ENCODE assay signal across 4 fruit fly cellular contexts in the genomic region with DNA sequence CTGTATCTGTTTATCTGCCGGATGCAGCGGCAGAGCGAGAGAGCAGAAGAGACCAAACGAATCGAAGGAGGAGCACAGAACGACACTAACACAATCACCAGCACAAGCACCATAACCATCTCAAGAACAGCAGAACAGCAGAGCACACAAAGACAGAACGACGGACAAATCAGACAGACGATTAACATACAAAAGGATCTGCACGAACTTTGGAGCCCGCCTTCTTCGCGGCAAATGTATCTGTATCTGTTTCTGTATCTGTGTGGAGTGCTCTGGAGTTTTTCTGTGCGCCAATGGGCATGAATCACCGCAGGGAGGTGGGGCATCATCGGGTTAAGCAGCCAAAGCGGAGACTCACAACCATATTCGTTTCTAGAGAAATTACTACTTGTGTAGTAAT.
TF ChIP-seq lines count a peak whose summit lies in the region.

No protein-coding gene starts in this region.

- TF ChIP-seq CTCF in whole organism, embryonic (GFP tag; optimal IDR thresholded peaks at IDR 0.05; lab: Kevin White, UChicago) = no peak

TF ChIP-seq in whole organism, embryonic, 481 proteins besides CTCF, POLR2A, EP300 and RAD21 (continues in another document):
- TF ChIP-seq nom (GFP tag; optimal IDR thresholded peaks at IDR 0.05; lab: Kevin White, UChicago) (peak; percentile 18), Nf-YB (GFP tag; optimal IDR thresholded peaks at IDR 0.05; lab: Kevin White, UChicago) (peak; percentile 94), Optix (GFP tag; IDR thresholded peaks at IDR 0.05; lab: Robert Waterston, UW) (no peak), CG7271 (tag; optimal IDR thresholded peaks at IDR 0.05; lab: Kevin White, UChicago) (no peak), Trl (optimal IDR thresholded peaks at IDR 0.05; lab: Kevin White, UChicago) (peak in 1 of 2 experiments; percentile 2), Trl (GFP tag; optimal IDR thresholded peaks at IDR 0.05; lab: Kevin White, UChicago) (no peak), CG1832 (GFP tag; optimal IDR thresholded peaks at IDR 0.05; lab: Kevin White, UChicago) (no peak), CG10565 (GFP tag; optimal IDR thresholded peaks at IDR 0.05; lab: Kevin White, UChicago) (no peak), z (GFP tag; IDR thresholded peaks at IDR 0.05; lab: Robert Waterston, UW) (peak; percentile 81), Nf-YC (tag; optimal IDR thresholded peaks at IDR 0.05; lab: Kevin White, UChicago) (peak; percentile 87), dysf (GFP tag; IDR thresholded peaks at IDR 0.05; lab: Robert Waterston, UW) (no peak), CG18476 (GFP tag; optimal IDR thresholded peaks at IDR 0.05; lab: Kevin White, UChicago) (no peak), CG12104 (GFP tag; optimal IDR thresholded peaks at IDR 0.05; lab: Kevin White, UChicago) (no peak), Deaf1 (tag; optimal IDR thresholded peaks at IDR 0.05; lab: Kevin White, UChicago) (peak; percentile 25), Elba2 (GFP tag; optimal IDR thresholded peaks at IDR 0.05; lab: Kevin White, UChicago) (no peak), CG34376 (GFP tag; optimal IDR thresholded peaks at IDR 0.05; lab: Kevin White, UChicago) (no peak), E2f2 (GFP tag; IDR thresholded peaks at IDR 0.05; lab: Robert Waterston, UW) (no peak), Dek (tag; optimal IDR thresholded peaks at IDR 0.05; lab: Kevin White, UChicago) (no peak), PHDP (tag; optimal IDR thresholded peaks at IDR 0.05; lab: Kevin White, UChicago) (no peak), Chrac-16 (GFP tag; optimal IDR thresholded peaks at IDR 0.05; lab: Kevin White, UChicago) (no peak), cg (GFP tag; optimal IDR thresholded peaks at IDR 0.05; lab: Kevin White, UChicago) (peak; percentile 73), Tbp (GFP tag; optimal IDR thresholded peaks at IDR 0.05; lab: Kevin White, UChicago) (no peak), CG4820 (GFP tag; optimal IDR thresholded peaks at IDR 0.05; lab: Kevin White, UChicago) (no peak)

TF ChIP-seq in whole organism, prepupa, 60 proteins besides CTCF, POLR2A, EP300 and RAD21:
- no peak for TF ChIP-seq topi (GFP tag; optimal IDR thresholded peaks at IDR 0.05; lab: Kevin White, UChicago)
- TF ChIP-seq CG6276 (GFP tag; optimal IDR thresholded peaks at IDR 0.05; lab: Kevin White, UChicago) = no peak
- TF ChIP-seq CG8632 (GFP tag; optimal IDR thresholded peaks at IDR 0.05; lab: Kevin White, UChicago) = no peak
- TF ChIP-seq CG16779 (tag; optimal IDR thresholded peaks at IDR 0.05; lab: Kevin White, UChicago) = no peak
- TF ChIP-seq ss (GFP tag; optimal IDR thresholded peaks at IDR 0.05; lab: Kevin White, UChicago) = peak; percentile 15 to 20
- TF ChIP-seq Hr4 (GFP tag; optimal IDR thresholded peaks at IDR 0.05; lab: Kevin White, UChicago) = no peak
- no peak for TF ChIP-seq fkh (GFP tag; optimal IDR thresholded peaks at IDR 0.05; lab: Kevin White, UChicago)

TF ChIP-seq in whole organism, pupa, 21 proteins besides CTCF, POLR2A, EP300 and RAD21:
- TF ChIP-seq CG8159 (tag; optimal IDR thresholded peaks at IDR 0.05; lab: Kevin White, UChicago) (no peak), CG15710 (tag; optimal IDR thresholded peaks at IDR 0.05; lab: Kevin White, UChicago) (no peak), rn (GFP tag; IDR thresholded peaks at IDR 0.05; lab: Robert Waterston, UW) (no peak), CG14655 (GFP tag; optimal IDR thresholded peaks at IDR 0.05; lab: Kevin White, UChicago) (no peak), CG17806 (tag; optimal IDR thresholded peaks at IDR 0.05; lab: Kevin White, UChicago) (no peak), D1 (tag; optimal IDR thresholded peaks at IDR 0.05; lab: Kevin White, UChicago) (no peak), Ets98B (GFP tag; IDR thresholded peaks at IDR 0.05; lab: Robert Waterston, UW) (no peak), CG32121 (GFP tag; IDR thresholded peaks at IDR 0.05; lab: Robert Waterston, UW) (no peak), Pif1A (GFP tag; optimal IDR thresholded peaks at IDR 0.05; lab: Kevin White, UChicago) (no peak), CG12605 (GFP tag; IDR thresholded peaks at IDR 0.05; lab: Robert Waterston, UW) (no peak), EcR (GFP tag; optimal IDR thresholded peaks at IDR 0.05; lab: Kevin White, UChicago) (peak; percentile 39), CG34367 (tag; optimal IDR thresholded peaks at IDR 0.05; lab: Kevin White, UChicago) (no peak), CG10348 (GFP tag; IDR thresholded peaks at IDR 0.05; lab: Robert Waterston, UW) (no peak), CG4496 (GFP tag; IDR thresholded peaks at IDR 0.05; lab: Robert Waterston, UW) (0 out of 3 replicates have a peak, but pooled peaks have one; percentile 31), Snoo (tag; optimal IDR thresholded peaks at IDR 0.05; lab: Kevin White, UChicago) (no peak), CG9948 (tag; optimal IDR thresholded peaks at IDR 0.05; lab: Kevin White, UChicago) (no peak), Pif1B (GFP tag; optimal IDR thresholded peaks at IDR 0.05; lab: Kevin White, UChicago) (no peak)

TF ChIP-seq in whole organism, wandering third instar larva, 38 proteins besides CTCF, POLR2A, EP300 and RAD21:
- TF ChIP-seq Vsx2 (GFP tag; optimal IDR thresholded peaks at IDR 0.05; lab: Kevin White, UChicago; ENCODE audit: partially characterized antibody) (peak; percentile 1), pan (optimal IDR thresholded peaks at IDR 0.05; lab: Kevin White, UChicago) (no peak)
